Worm (Caenorhabditis elegans) whole organism, L4 larva: ENCODE data around the gene aex-3.
A peak's percentile ranks its signal among the peaks of the same experiment; 100 is the strongest.

Experiments
- D1046.2 ChIP-seq: fragments of 200-800 bp; sonication (Bioruptor generic); IDR thresholded peaks from 2 replicates; pipeline ENCODE4 v1.3.6; 2022; ENCODE audit warnings: missing genetic modification characterization, missing compliant biosample characterization
- F49E8.2 ChIP-seq: sonication (generic microtip); optimal IDR thresholded peaks from 2 replicates; lab custom pipeline; 2016; ENCODE audit warnings: missing compliant biosample characterization, mild to moderate bottlenecking, missing genetic modification characterization, borderline replicate concordance
- R02D3.7 ChIP-seq: fragments of 150-350 bp; sonication (generic microtip); optimal IDR thresholded peaks from 3 replicates; lab custom pipeline; 2014; ENCODE audit warnings: missing biosample characterization, missing genetic modification characterization
- T26A8.4 ChIP-seq: fragments of 200-800 bp; sonication (Bioruptor generic); IDR thresholded peaks from 2 replicates; pipeline ENCODE4 v1.3.6; 2022; ENCODE audit warnings: missing genetic modification characterization, missing compliant biosample characterization
- Y5F2A.4 ChIP-seq: fragments of 200-800 bp; sonication (Bioruptor generic); optimal IDR thresholded peaks from 2 replicates; lab custom pipeline; 2018; ENCODE audit warnings: mild to moderate bottlenecking, missing genetic modification characterization, missing compliant biosample characterization
- Y75B8A.6 ChIP-seq: fragments of 200-800 bp; sonication (Bioruptor generic); IDR thresholded peaks from 2 replicates; pipeline ENCODE4 v1.3.6; 2022; ENCODE audit warnings: missing genetic modification reagents, missing genetic modification characterization, missing compliant biosample characterization
- aha-1 ChIP-seq: fragments of 150-350 bp; peaks from one replicate; lab custom pipeline; 2014; ENCODE audit warnings: missing biosample characterization, missing genetic modification characterization
- ama-1 ChIP-seq: fragments of 150-350 bp; optimal IDR thresholded peaks from 2 replicates; lab custom pipeline; 2014; ENCODE audit warnings: inconsistent platforms, mixed read lengths
- arid-1 ChIP-seq: fragments of 200-800 bp; sonication (Bioruptor generic); conservative IDR thresholded peaks from 2 replicates; pipeline ENCODE4 v1.3.6; 2022; ENCODE audit warnings: missing genetic modification reagents, missing genetic modification characterization, missing compliant biosample characterization
- attf-4 ChIP-seq: sonication (generic microtip); optimal IDR thresholded peaks from 3 replicates; lab custom pipeline; 2017; ENCODE audit warnings: missing biosample characterization, missing genetic modification characterization
- ceh-28 ChIP-seq: fragments of 150-350 bp; optimal IDR thresholded peaks from 2 replicates; lab custom pipeline; 2014; ENCODE audit warnings: missing biosample characterization, missing genetic modification reagents, missing genetic modification characterization
- ceh-32 ChIP-seq: sonication (generic microtip); optimal IDR thresholded peaks from 2 replicates; lab custom pipeline; 2016; ENCODE audit warnings: mild to moderate bottlenecking, missing genetic modification characterization, missing compliant biosample characterization; ENCODE audit not compliant: poor library complexity
- ceh-44 ChIP-seq: fragments of 200-800 bp; sonication (Bioruptor generic); IDR thresholded peaks from 2 replicates; pipeline ENCODE4 v1.3.6; 2022; ENCODE audit warnings: missing genetic modification reagents, missing genetic modification characterization, missing compliant biosample characterization
- ctbp-1 ChIP-seq: fragments of 200-800 bp; sonication (Bioruptor generic); IDR thresholded peaks from 2 replicates; pipeline ENCODE4 v1.3.6; 2022; ENCODE audit warnings: missing genetic modification reagents, missing genetic modification characterization, missing compliant biosample characterization
- daf-19 ChIP-seq: fragments of 200-800 bp; sonication (Bioruptor generic); conservative IDR thresholded peaks from 2 replicates; pipeline ENCODE4 v1.3.6; 2022; ENCODE audit warnings: missing genetic modification characterization, missing compliant biosample characterization
- duxl-1 ChIP-seq: sonication (generic microtip); optimal IDR thresholded peaks from 2 replicates; lab custom pipeline; 2016; ENCODE audit warnings: mild to moderate bottlenecking, missing genetic modification characterization, moderate library complexity, missing compliant biosample characterization; ENCODE audit not compliant: poor library complexity
- dve-1 ChIP-seq: sonication (generic microtip); optimal IDR thresholded peaks from 2 replicates; lab custom pipeline; 2017; ENCODE audit warnings: antibody characterized with exemption, mild to moderate bottlenecking, missing genetic modification characterization, missing compliant biosample characterization; ENCODE audit not compliant: insufficient read depth
- egl-27 ChIP-seq: sonication (generic microtip); optimal IDR thresholded peaks from 3 replicates; lab custom pipeline; 2017; ENCODE audit warnings: missing biosample characterization, missing genetic modification reagents, missing genetic modification characterization
- hif-1 ChIP-seq, 2 experiments: sonication (generic microtip); optimal IDR thresholded peaks; 2 replicates each; lab custom pipeline; 2016 to 2017; ENCODE audit warnings: missing compliant biosample characterization in 2 of 2, missing genetic modification characterization in 2 of 2, missing genetic modification reagents in 2 of 2, missing genotype in 2 of 2, mild to moderate bottlenecking in 1 of 2
- hlh-11 ChIP-seq: fragments of 200-800 bp; sonication (Bioruptor generic); optimal IDR thresholded peaks from 2 replicates; lab custom pipeline; 2018; ENCODE audit warnings: mild to moderate bottlenecking, missing genetic modification characterization, missing compliant biosample characterization
- hlh-30 ChIP-seq: sonication (generic microtip); optimal IDR thresholded peaks from 2 replicates; lab custom pipeline; 2017; ENCODE audit warnings: antibody characterized with exemption, mild to moderate bottlenecking, missing genetic modification characterization, missing compliant biosample characterization; ENCODE audit not compliant: insufficient read depth
- hmg-1.1 ChIP-seq: fragments of 200-800 bp; sonication (Bioruptor generic); IDR thresholded peaks from 2 replicates; pipeline ENCODE4 v1.3.6; 2022; ENCODE audit warnings: missing genetic modification reagents, missing genetic modification characterization, missing compliant biosample characterization
- lim-7 ChIP-seq: fragments of 200-800 bp; sonication (Bioruptor generic); IDR thresholded peaks from 2 replicates; pipeline ENCODE4 v1.3.6; 2022; ENCODE audit warnings: missing genetic modification characterization, missing compliant biosample characterization
- lin-1 ChIP-seq: fragments of 200-800 bp; sonication (Bioruptor generic); IDR thresholded peaks from 2 replicates; pipeline ENCODE4 v1.3.6; 2022; ENCODE audit warnings: missing genetic modification reagents, missing genetic modification characterization, missing compliant biosample characterization
- lin-13 ChIP-seq: fragments of 150-350 bp; optimal IDR thresholded peaks from 2 replicates; lab custom pipeline; 2014; ENCODE audit warnings: missing biosample characterization, missing genetic modification reagents, missing genetic modification characterization
- lin-29 ChIP-seq: fragments of 200-800 bp; sonication (Bioruptor generic); IDR thresholded peaks from 2 replicates; pipeline ENCODE4 v1.3.6; 2022; ENCODE audit warnings: missing genetic modification reagents, missing genetic modification characterization, missing compliant biosample characterization
- lir-3 ChIP-seq: sonication (generic microtip); optimal IDR thresholded peaks from 2 replicates; lab custom pipeline; 2016; ENCODE audit warnings: mild to moderate bottlenecking, missing genetic modification characterization, missing compliant biosample characterization
- madf-5 ChIP-seq, 2 experiments: fragments of 200-800 bp; sonication (Bioruptor generic); IDR thresholded peaks; 2 replicates each; pipeline ENCODE4 v1.3.6; 2022; ENCODE audit warnings: missing compliant biosample characterization in 2 of 2, missing genetic modification characterization in 2 of 2
- madf-9 ChIP-seq: fragments of 200-800 bp; sonication (Bioruptor generic); conservative IDR thresholded peaks from 2 replicates; pipeline ENCODE4 v1.3.6; 2022; ENCODE audit warnings: missing genetic modification reagents, missing genetic modification characterization, missing compliant biosample characterization
- mdl-1 ChIP-seq, 2 experiments: fragments of 150-350 bp in 1 of 2; sonication (generic microtip) in 1 of 2; optimal IDR thresholded peaks; 2 replicates each; lab custom pipeline; 2014 to 2017; ENCODE audit warnings: missing biosample characterization in 2 of 2, missing genetic modification characterization in 2 of 2
- mdt-29 ChIP-seq: fragments of 200-800 bp; sonication (Bioruptor generic); IDR thresholded peaks from 2 replicates; pipeline ENCODE4 v1.3.6; 2022; ENCODE audit warnings: missing genetic modification reagents, missing genetic modification characterization, missing compliant biosample characterization
- mes-2 ChIP-seq: sonication (generic microtip); optimal IDR thresholded peaks from 2 replicates; lab custom pipeline; 2016; ENCODE audit warnings: missing genotype, mild to moderate bottlenecking, missing genetic modification characterization, missing compliant biosample characterization; ENCODE audit not compliant: poor library complexity, severe bottlenecking
- nhr-11 ChIP-seq: fragments of 150-350 bp; optimal IDR thresholded peaks from 2 replicates; lab custom pipeline; 2014; ENCODE audit warnings: missing biosample characterization, missing genetic modification characterization
- nhr-111 ChIP-seq: fragments of 200-800 bp; sonication (Bioruptor generic); optimal IDR thresholded peaks from 2 replicates; lab custom pipeline; 2018; ENCODE audit warnings: mild to moderate bottlenecking, missing genetic modification characterization, missing compliant biosample characterization
- nhr-42 ChIP-seq: fragments of 200-800 bp; sonication (Bioruptor generic); IDR thresholded peaks from 2 replicates; pipeline ENCODE4 v1.3.6; 2022; ENCODE audit warnings: missing genetic modification characterization, missing compliant biosample characterization
- nhr-6 ChIP-seq: fragments of 150-350 bp; optimal IDR thresholded peaks from 2 replicates; lab custom pipeline; 2014; ENCODE audit warnings: missing biosample characterization, missing genetic modification characterization
- nhr-76 ChIP-seq: fragments of 150-350 bp; optimal IDR thresholded peaks from 2 replicates; lab custom pipeline; 2014; ENCODE audit warnings: missing biosample characterization, missing genetic modification characterization
- php-3 ChIP-seq: fragments of 200-800 bp; sonication (Bioruptor generic); IDR thresholded peaks from 2 replicates; pipeline ENCODE4 v1.3.6; 2022; ENCODE audit warnings: missing genetic modification reagents, missing genetic modification characterization, missing compliant biosample characterization
- saeg-2 ChIP-seq: fragments of 200-800 bp; sonication (Bioruptor generic); IDR thresholded peaks from 2 replicates; pipeline ENCODE4 v1.3.6; 2022; ENCODE audit warnings: missing genetic modification reagents, missing genetic modification characterization, missing compliant biosample characterization
- set-16 ChIP-seq: fragments of 200-800 bp; sonication (Bioruptor generic); IDR thresholded peaks from 2 replicates; pipeline ENCODE4 v1.3.6; 2022; ENCODE audit warnings: missing genetic modification reagents, missing genetic modification characterization, missing compliant biosample characterization
- spr-1 ChIP-seq: sonication (generic microtip); optimal IDR thresholded peaks from 2 replicates; lab custom pipeline; 2016; ENCODE audit warnings: mild to moderate bottlenecking, missing genetic modification characterization, missing compliant biosample characterization
- unc-130 ChIP-seq: sonication (generic microtip); optimal IDR thresholded peaks from 2 replicates; lab custom pipeline; 2016; ENCODE audit warnings: missing genetic modification reagents, missing genetic modification characterization, missing compliant biosample characterization
- unc-39 ChIP-seq: sonication (generic microtip); optimal IDR thresholded peaks from 2 replicates; lab custom pipeline; 2017; ENCODE audit warnings: missing biosample characterization, missing genetic modification characterization
- vab-7 ChIP-seq: fragments of 200-800 bp; sonication (Bioruptor generic); IDR thresholded peaks from 2 replicates; pipeline ENCODE4 v1.3.6; 2022; ENCODE audit warnings: missing genetic modification reagents, missing genetic modification characterization, missing compliant biosample characterization
- zag-1 ChIP-seq: fragments of 150-350 bp; optimal IDR thresholded peaks from 2 replicates; lab custom pipeline; 2014; ENCODE audit warnings: missing biosample characterization, missing genetic modification characterization
- zfp-2 ChIP-seq: sonication (generic microtip); optimal IDR thresholded peaks from 2 replicates; lab custom pipeline; 2016; ENCODE audit warnings: mild to moderate bottlenecking, missing genetic modification characterization, missing compliant biosample characterization
- zfp-3 ChIP-seq: fragments of 200-800 bp; sonication (Bioruptor generic); conservative IDR thresholded peaks from 2 replicates; pipeline ENCODE4 v1.3.6; 2022; ENCODE audit warnings: missing genetic modification reagents, missing genetic modification characterization, missing compliant biosample characterization
- zip-2 ChIP-seq: fragments of 150-350 bp; optimal IDR thresholded peaks from 2 replicates; lab custom pipeline; 2014; ENCODE audit warnings: missing biosample characterization, missing genetic modification characterization
- ztf-11 ChIP-seq: fragments of 150-350 bp; optimal IDR thresholded peaks from 2 replicates; lab custom pipeline; 2014; ENCODE audit warnings: missing biosample characterization, missing genetic modification characterization

The aex-3 gene

ce11 chrX:759634-760033 lies at the start of gene aex-3:
Gene aex-3, minus strand, starts transcription at chrX:759734.
- no peak for TF ChIP-seq hmg-1.1 (GFP tag; lab: Robert Waterston, UW)

ce11 chrX:806515-806914 lies 47.0 kb upstream of the aex-3 start:
- TF ChIP-seq ceh-32 (peak; percentile 88), saeg-2 (GFP tag; lab: Robert Waterston, UW) (peak; percentile 95), hlh-11 (tag; lab: Kevin White, UChicago) (peak; percentile 97), ztf-11 (tag; lab: Kevin White, UChicago) (peak; percentile 82), mes-2 (tag; lab: Kevin White, UChicago) (peak; percentile 98), nhr-6 (peak; percentile 97), set-16 (GFP tag; lab: Robert Waterston, UW) (no peak), T26A8.4 (GFP tag; lab: Robert Waterston, UW) (peak; percentile 99), aha-1 (tag; lab: Kevin White, UChicago) (peak; percentile 100), mdl-1 (tag; optimal IDR thresholded peaks at IDR 0.05; lab: Kevin White, UChicago) (peak; percentile 88 to 93), lin-29 (GFP tag; lab: Robert Waterston, UW) (peak; percentile 97), ceh-28 (tag; lab: Kevin White, UChicago) (peak; percentile 83), ceh-44 (0 out of 2 replicates have a peak, but pooled peaks have one; percentile 32), lir-3 (tag; lab: Kevin White, UChicago) (peak; percentile 91), vab-7 (GFP tag; lab: Robert Waterston, UW) (peak; percentile 99), nhr-42 (GFP tag; lab: Robert Waterston, UW) (peak; percentile 99), Y5F2A.4 (GFP tag; lab: Kevin White, UChicago) (peak; percentile 95), madf-5 (GFP tag; IDR thresholded peaks at IDR 0.05; lab: Robert Waterston, UW) (peak; percentile 62 to 94; a peak in 2 of 4 replicates), mdt-29 (peak; percentile 89), zag-1 (tag; lab: Kevin White, UChicago) (peak; percentile 92), unc-39 (peak; percentile 17), R02D3.7 (tag; lab: Kevin White, UChicago) (peak; percentile 38), hif-1 (tag; optimal IDR thresholded peaks at IDR 0.05; lab: Kevin White, UChicago) (peak; percentile 77 to 83), unc-130 (GFP tag; lab: Kevin White, UChicago) (no peak), duxl-1 (tag; lab: Kevin White, UChicago) (peak; percentile 99), zfp-3 (GFP tag; lab: Robert Waterston, UW) (peak; percentile 94), lin-13 (GFP tag; lab: Kevin White, UChicago) (peak; percentile 96), dve-1 (tag; lab: Kevin White, UChicago) (peak; percentile 100), hlh-30 (tag; lab: Kevin White, UChicago) (peak; percentile 93), ctbp-1 (GFP tag; lab: Robert Waterston, UW) (peak; percentile 96), nhr-111 (GFP tag; lab: Kevin White, UChicago) (peak; percentile 72), D1046.2 (peak; percentile 91), lim-7 (GFP tag; lab: Robert Waterston, UW) (peak; percentile 58; the same call in 1 of the 2 replicates), php-3 (peak; percentile 98), attf-4 (tag; lab: Kevin White, UChicago) (peak; percentile 71), madf-9 (GFP tag; lab: Robert Waterston, UW) (peak; percentile 96), Y75B8A.6 (GFP tag; lab: Robert Waterston, UW) (peak; percentile 47; the same call in 1 of the 2 replicates), spr-1 (peak; percentile 97), nhr-11 (tag; lab: Kevin White, UChicago) (peak; percentile 97), daf-19 (GFP tag; lab: Robert Waterston, UW) (peak; percentile 90), lin-1 (peak; percentile 95), F49E8.2 (tag; lab: Kevin White, UChicago) (no peak), egl-27 (peak; percentile 98), ama-1 (lab: Kevin White, UChicago) (no peak), zfp-2 (tag; lab: Kevin White, UChicago) (peak; percentile 90), arid-1 (peak; percentile 92), zip-2 (tag; lab: Kevin White, UChicago) (peak; percentile 97), nhr-76 (tag; lab: Kevin White, UChicago) (peak; percentile 83)
